Fruit fly (Drosophila melanogaster): ENCODE results near the gene CG8945.

CG8945 gene

dm6 chrX:17111958-17112953 is 24.8 kb upstream of the CG8945 start (continued):
- TF ChIP-seq CG7839 (tag; optimal IDR thresholded peaks at IDR 0.05) (peak; percentile 22), psq (GFP tag; optimal IDR thresholded peaks at IDR 0.05) (no peak), jumu (GFP tag; optimal IDR thresholded peaks at IDR 0.05) (no peak), Vsx1 (GFP tag; optimal IDR thresholded peaks at IDR 0.05) (no peak), ssp (GFP tag; IDR thresholded peaks at IDR 0.05) (no peak), row (GFP tag; IDR thresholded peaks at IDR 0.05) (0 out of 3 replicates have a peak, but pooled peaks have one; percentile 12), tio (GFP tag; optimal IDR thresholded peaks at IDR 0.05) (peak; percentile 16), CG12744 (GFP tag; optimal IDR thresholded peaks at IDR 0.05) (no peak), Sox102F (GFP tag; optimal IDR thresholded peaks at IDR 0.05) (peak; percentile 25), CHES-1-like (GFP tag; optimal IDR thresholded peaks at IDR 0.05) (no peak), Rx (GFP tag; IDR thresholded peaks at IDR 0.05) (no peak), fd3F (GFP tag; optimal IDR thresholded peaks at IDR 0.05) (no peak), stwl (tag; optimal IDR thresholded peaks at IDR 0.05) (peak; percentile 0), CG6765 (GFP tag; optimal IDR thresholded peaks at IDR 0.05) (no peak), chinmo (GFP tag; IDR thresholded peaks at IDR 0.05; ENCODE audit: partially characterized antibody) (no peak), CG2199 (GFP tag; IDR thresholded peaks at IDR 0.05) (0 out of 3 replicates have a peak, but pooled peaks have one; percentile 42), CG3995 (GFP tag; optimal IDR thresholded peaks at IDR 0.05) (no peak), CG15696 (tag; optimal IDR thresholded peaks at IDR 0.05) (peak; percentile 2), Dfd (GFP tag; optimal IDR thresholded peaks at IDR 0.05) (no peak), rib (GFP tag; IDR thresholded peaks at IDR 0.05) (no peak), hkb (optimal IDR thresholded peaks at IDR 0.05) (no peak), hkb (GFP tag; IDR thresholded peaks at IDR 0.05) (no peak), mld (GFP tag; IDR thresholded peaks at IDR 0.05; ENCODE audit: partially characterized antibody) (no peak), Sry-δ (GFP tag; optimal IDR thresholded peaks at IDR 0.05) (no peak), klu (GFP tag; IDR thresholded peaks at IDR 0.05) (no peak), unpg (GFP tag; optimal IDR thresholded peaks at IDR 0.05) (no peak), sens (GFP tag) (peak; percentile 52), CG4820 (GFP tag; optimal IDR thresholded peaks at IDR 0.05) (peak; percentile 23), CG18764 (GFP tag; optimal IDR thresholded peaks at IDR 0.05) (no peak), Med (GFP tag) (peak; percentile 36), gem (tag; optimal IDR thresholded peaks at IDR 0.05) (peak; percentile 43), pita (GFP tag; optimal IDR thresholded peaks at IDR 0.05) (no peak), Scr (GFP tag; IDR thresholded peaks at IDR 0.05; ENCODE audit: partially characterized antibody) (no peak), peb (GFP tag; IDR thresholded peaks at IDR 0.05) (no peak), abd-A (tag; optimal IDR thresholded peaks at IDR 0.05) (no peak), CG5953 (GFP tag; IDR thresholded peaks at IDR 0.05) (no peak), YL-1 (GFP tag; optimal IDR thresholded peaks at IDR 0.05) (no peak), CG17361 (GFP tag; IDR thresholded peaks at IDR 0.05) (peak; percentile 45; the same call in 1 of the 3 replicates), cwo (GFP tag; optimal IDR thresholded peaks at IDR 0.05) (no peak), CG11696 (GFP tag; IDR thresholded peaks at IDR 0.05) (no peak), CG2712 (tag; optimal IDR thresholded peaks at IDR 0.05) (peak; percentile 16), Mrtf (GFP tag; IDR thresholded peaks at IDR 0.05) (no peak), CG7556 (GFP tag; optimal IDR thresholded peaks at IDR 0.05) (peak; percentile 13), Ssrp (tag; optimal IDR thresholded peaks at IDR 0.05) (peak; percentile 8), CG10979 (tag; optimal IDR thresholded peaks at IDR 0.05) (peak; percentile 41), chif (GFP tag; optimal IDR thresholded peaks at IDR 0.05) (no peak), CG17328 (GFP tag; IDR thresholded peaks at IDR 0.05) (no peak), kni (GFP tag; optimal IDR thresholded peaks at IDR 0.05) (no peak), lola (GFP tag; optimal IDR thresholded peaks at IDR 0.05) (peak in 1 of 3 experiments; percentile 13)
